Worm (Caenorhabditis elegans) whole organism, L2 larva: Measurements from ENCODE around the gene ugt-62.

Source experiments
- C34F6.9 ChIP-seq: fragments of 150-350 bp; optimal IDR thresholded peaks from 2 replicates; lab custom pipeline; 2014; ENCODE audit warnings: missing biosample characterization, missing genetic modification characterization
- F13H6.1 ChIP-seq: sonication (generic microtip); optimal IDR thresholded peaks from 2 replicates; lab custom pipeline; 2016; ENCODE audit warnings: missing genetic modification characterization, missing compliant biosample characterization
- R02D3.7 ChIP-seq: fragments of 150-350 bp; optimal IDR thresholded peaks from 2 replicates; lab custom pipeline; 2014; ENCODE audit warnings: missing biosample characterization, missing genetic modification characterization
- Y55F3AM.14 ChIP-seq: fragments of 200-800 bp; sonication (Bioruptor generic); optimal IDR thresholded peaks from 2 replicates; lab custom pipeline; 2018; ENCODE audit warnings: mild to moderate bottlenecking, missing genetic modification characterization, missing compliant biosample characterization
- ZK546.5 ChIP-seq: sonication (generic microtip); optimal IDR thresholded peaks from 2 replicates; lab custom pipeline; 2017; ENCODE audit warnings: missing biosample characterization, missing genetic modification characterization
- alr-1 ChIP-seq: fragments of 150-350 bp; optimal IDR thresholded peaks from 2 replicates; lab custom pipeline; 2014; ENCODE audit warnings: missing biosample characterization, missing genetic modification characterization
- aly-2 ChIP-seq: fragments of 150-350 bp; optimal IDR thresholded peaks from 2 replicates; lab custom pipeline; 2014; ENCODE audit warnings: missing biosample characterization, missing genetic modification characterization
- ama-1 ChIP-seq: fragments of 150-350 bp; optimal IDR thresholded peaks from 2 replicates; lab custom pipeline; 2018; ENCODE audit warnings: inconsistent platforms
- blmp-1 ChIP-seq: sonication (generic microtip); optimal IDR thresholded peaks from 2 replicates; lab custom pipeline; 2017; ENCODE audit warnings: missing genetic modification characterization, mild to moderate bottlenecking, missing compliant biosample characterization, antibody characterized with exemption, moderate library complexity; ENCODE audit not compliant: insufficient read depth
- ceh-16 ChIP-seq: fragments of 150-350 bp; optimal IDR thresholded peaks from 2 replicates; lab custom pipeline; 2014; ENCODE audit warnings: missing biosample characterization, missing genetic modification characterization
- ceh-82 ChIP-seq: fragments of 150-350 bp; optimal IDR thresholded peaks from 2 replicates; lab custom pipeline; 2014; ENCODE audit warnings: missing biosample characterization, missing genetic modification characterization
- crh-2 ChIP-seq: sonication (generic microtip); optimal IDR thresholded peaks from 2 replicates; lab custom pipeline; 2017; ENCODE audit warnings: missing biosample characterization, missing genetic modification characterization
- dmd-4 ChIP-seq: sonication (generic microtip); optimal IDR thresholded peaks from 2 replicates; lab custom pipeline; 2017; ENCODE audit warnings: missing biosample characterization, missing genetic modification characterization
- egl-27 ChIP-seq: sonication (generic microtip); optimal IDR thresholded peaks from 3 replicates; lab custom pipeline; 2017; ENCODE audit warnings: missing biosample characterization, missing genetic modification reagents, missing genetic modification characterization
- elt-1 ChIP-seq: fragments of 150-350 bp; optimal IDR thresholded peaks from 2 replicates; lab custom pipeline; 2014; ENCODE audit warnings: missing biosample characterization, missing genetic modification characterization
- elt-3 ChIP-seq: sonication (generic microtip); optimal IDR thresholded peaks from 2 replicates; lab custom pipeline; 2017; ENCODE audit warnings: missing biosample characterization, missing genetic modification characterization
- fos-1 ChIP-seq: fragments of 150-350 bp; optimal IDR thresholded peaks from 2 replicates; lab custom pipeline; 2014; ENCODE audit warnings: missing biosample characterization, missing genetic modification characterization
- gmeb-1 ChIP-seq: fragments of 150-350 bp; optimal IDR thresholded peaks from 2 replicates; lab custom pipeline; 2014; ENCODE audit warnings: missing biosample characterization, missing genetic modification characterization
- lin-11 ChIP-seq: fragments of 150-350 bp; sonication (generic microtip); optimal IDR thresholded peaks from 2 replicates; lab custom pipeline; 2014; ENCODE audit warnings: missing biosample characterization, missing genetic modification characterization, inconsistent platforms, mixed read lengths
- lin-13 ChIP-seq: fragments of 150-350 bp; optimal IDR thresholded peaks from 2 replicates; lab custom pipeline; 2014; ENCODE audit warnings: missing biosample characterization, missing genetic modification reagents, missing genetic modification characterization
- lin-39 ChIP-seq: fragments of 150-350 bp; optimal IDR thresholded peaks from 2 replicates; lab custom pipeline; 2014; ENCODE audit warnings: missing biosample characterization, missing genetic modification reagents, missing genetic modification characterization
- mab-5 ChIP-seq: fragments of 150-350 bp; optimal IDR thresholded peaks from 2 replicates; lab custom pipeline; 2014; ENCODE audit warnings: missing biosample characterization, missing genetic modification characterization
- mbf-1 ChIP-seq: sonication (generic microtip); optimal IDR thresholded peaks from 2 replicates; lab custom pipeline; 2017; ENCODE audit warnings: missing biosample characterization, missing genetic modification characterization
- nhr-10 ChIP-seq: sonication (generic microtip); optimal IDR thresholded peaks from 2 replicates; lab custom pipeline; 2017; ENCODE audit warnings: missing biosample characterization, missing genetic modification characterization
- nhr-12 ChIP-seq: fragments of 150-350 bp; optimal IDR thresholded peaks from 2 replicates; lab custom pipeline; 2014; ENCODE audit warnings: missing biosample characterization, missing genetic modification characterization
- nhr-129 ChIP-seq: fragments of 150-350 bp; optimal IDR thresholded peaks from 2 replicates; lab custom pipeline; 2014; ENCODE audit warnings: missing biosample characterization, missing genetic modification characterization
- nhr-21 ChIP-seq: fragments of 150-350 bp; optimal IDR thresholded peaks from 2 replicates; lab custom pipeline; 2014; ENCODE audit warnings: missing biosample characterization, missing genetic modification characterization
- nhr-23 ChIP-seq: fragments of 150-350 bp; optimal IDR thresholded peaks from 2 replicates; lab custom pipeline; 2014; ENCODE audit warnings: missing biosample characterization, missing genetic modification reagents, missing genetic modification characterization
- nhr-237 ChIP-seq: fragments of 150-350 bp; optimal IDR thresholded peaks from 2 replicates; lab custom pipeline; 2014; ENCODE audit warnings: missing biosample characterization, missing genetic modification characterization
- nhr-25 ChIP-seq: fragments of 150-350 bp; sonication (generic microtip); optimal IDR thresholded peaks from 3 replicates; lab custom pipeline; 2014; ENCODE audit warnings: missing biosample characterization, missing genetic modification characterization
- nhr-6 ChIP-seq: fragments of 150-350 bp; optimal IDR thresholded peaks from 2 replicates; lab custom pipeline; 2014; ENCODE audit warnings: missing biosample characterization, missing genetic modification characterization
- nhr-77 ChIP-seq: fragments of 150-350 bp; optimal IDR thresholded peaks from 2 replicates; lab custom pipeline; 2014; ENCODE audit warnings: missing biosample characterization, missing genetic modification characterization
- peb-1 ChIP-seq: fragments of 150-350 bp; optimal IDR thresholded peaks from 2 replicates; lab custom pipeline; 2014; ENCODE audit warnings: missing biosample characterization, missing genetic modification characterization
- sem-4 ChIP-seq: fragments of 150-350 bp; optimal IDR thresholded peaks from 2 replicates; lab custom pipeline; 2014; ENCODE audit warnings: missing biosample characterization, missing genetic modification reagents, missing genetic modification characterization
- skn-1 ChIP-seq: sonication (generic microtip); optimal IDR thresholded peaks from 2 replicates; lab custom pipeline; 2017; ENCODE audit warnings: missing biosample characterization, missing genetic modification characterization
- sma-3 ChIP-seq: sonication (generic microtip); optimal IDR thresholded peaks from 2 replicates; lab custom pipeline; 2016; ENCODE audit warnings: missing genetic modification reagents, missing genetic modification characterization, missing compliant biosample characterization
- sma-9 ChIP-seq, 2 experiments: fragments of 150-350 bp in 1 of 2; sonication (generic microtip) in 1 of 2; optimal IDR thresholded peaks; 2 replicates each; lab custom pipeline; 2014 to 2016; ENCODE audit warnings: missing genetic modification characterization in 2 of 2, mild to moderate bottlenecking in 1 of 2, missing biosample characterization in 1 of 2, missing compliant biosample characterization in 1 of 2, missing genetic modification reagents in 1 of 2, moderate library complexity in 1 of 2
- snpc-4 ChIP-seq: fragments of 150-350 bp; optimal IDR thresholded peaks from 2 replicates; lab custom pipeline; 2014; ENCODE audit warnings: missing biosample characterization, missing genetic modification characterization
- unc-39 ChIP-seq: fragments of 150-350 bp; optimal IDR thresholded peaks from 2 replicates; lab custom pipeline; 2014; ENCODE audit warnings: missing biosample characterization, missing genetic modification characterization
- unc-55 ChIP-seq: fragments of 150-350 bp; sonication (generic microtip); optimal IDR thresholded peaks from 3 replicates; lab custom pipeline; 2014; ENCODE audit warnings: missing biosample characterization, missing genetic modification reagents, missing genetic modification characterization
- unc-62 ChIP-seq: fragments of 150-350 bp; optimal IDR thresholded peaks from 2 replicates; lab custom pipeline; 2014; ENCODE audit warnings: missing biosample characterization, missing genetic modification reagents, missing genetic modification characterization
- zag-1 ChIP-seq: fragments of 150-350 bp; optimal IDR thresholded peaks from 2 replicates; lab custom pipeline; 2014; ENCODE audit warnings: missing biosample characterization, missing genetic modification characterization
- ztf-1 ChIP-seq: fragments of 200-800 bp; sonication (Bioruptor generic); conservative IDR thresholded peaks from 2 replicates; pipeline ENCODE4 v1.3.6; 2022; ENCODE audit warnings: missing genetic modification characterization, missing compliant biosample characterization
- ztf-11 ChIP-seq: sonication (generic microtip); optimal IDR thresholded peaks from 2 replicates; lab custom pipeline; 2017; ENCODE audit warnings: missing biosample characterization, missing genetic modification characterization
- ztf-4 ChIP-seq: fragments of 150-350 bp; optimal IDR thresholded peaks from 2 replicates; lab custom pipeline; 2014; ENCODE audit warnings: missing biosample characterization, missing genetic modification characterization

Gene ugt-62

DNA sequence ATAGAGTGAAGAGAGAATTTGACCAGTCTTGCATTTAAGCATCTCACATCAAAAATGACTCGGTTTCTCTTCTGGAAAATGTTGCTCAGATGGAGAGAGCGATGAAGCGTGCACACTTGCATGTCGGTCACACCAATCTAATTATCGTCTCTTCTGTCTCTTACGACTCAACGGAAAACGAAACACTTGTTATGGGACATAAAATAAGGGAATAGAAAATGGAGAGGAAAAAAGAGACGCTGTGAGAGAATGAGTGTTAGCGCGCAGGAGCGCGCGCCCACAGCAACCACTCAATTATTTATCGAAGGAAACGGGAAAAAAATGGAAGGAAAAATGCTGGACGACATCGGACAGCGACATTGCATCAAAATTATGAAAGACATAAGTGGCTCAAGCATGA lies 34.7 kb downstream of the ugt-62 start (continued):
- no peak for TF ChIP-seq nhr-21 (tag; lab: Kevin White, UChicago)
- TF ChIP-seq ztf-1 (GFP tag; lab: Robert Waterston, UW), result no peak
- TF ChIP-seq unc-39 (tag; lab: Kevin White, UChicago), result peak; percentile 42
- TF ChIP-seq ceh-82 (tag; lab: Kevin White, UChicago), result no peak
- no peak for TF ChIP-seq lin-39
- peak; percentile 22 for TF ChIP-seq C34F6.9 (tag; lab: Kevin White, UChicago)
- TF ChIP-seq ZK546.5 (tag; lab: Kevin White, UChicago), result no peak
- no peak for TF ChIP-seq dmd-4 (tag; lab: Kevin White, UChicago)
- no peak for TF ChIP-seq unc-62
- TF ChIP-seq nhr-237 (tag; lab: Kevin White, UChicago), result no peak
- peak; percentile 32 for TF ChIP-seq unc-55
- TF ChIP-seq crh-2 (tag; lab: Kevin White, UChicago), result no peak
- TF ChIP-seq sma-3 (GFP tag; lab: Kevin White, UChicago), result no peak
- TF ChIP-seq mab-5 (tag; lab: Kevin White, UChicago), result no peak
- TF ChIP-seq gmeb-1 (tag; lab: Kevin White, UChicago), result no peak
- peak; percentile 20 for TF ChIP-seq lin-11 (tag; lab: Kevin White, UChicago)
- no peak for TF ChIP-seq fos-1 (tag; lab: Kevin White, UChicago)
- no peak for TF ChIP-seq R02D3.7 (tag; lab: Kevin White, UChicago)
- no peak for TF ChIP-seq elt-3 (tag; lab: Kevin White, UChicago)
- TF ChIP-seq nhr-6, result no peak
- no peak for TF ChIP-seq nhr-10 (tag; lab: Kevin White, UChicago)
- TF ChIP-seq blmp-1 (tag; lab: Kevin White, UChicago), result no peak
- no peak for TF ChIP-seq Y55F3AM.14
- no peak for TF ChIP-seq elt-1 (tag; lab: Kevin White, UChicago)
- no peak for TF ChIP-seq lin-13 (GFP tag; lab: Kevin White, UChicago)
- TF ChIP-seq zag-1 (tag; lab: Kevin White, UChicago), result peak; percentile 45
- no peak for TF ChIP-seq nhr-77 (tag; lab: Kevin White, UChicago)

DNA sequence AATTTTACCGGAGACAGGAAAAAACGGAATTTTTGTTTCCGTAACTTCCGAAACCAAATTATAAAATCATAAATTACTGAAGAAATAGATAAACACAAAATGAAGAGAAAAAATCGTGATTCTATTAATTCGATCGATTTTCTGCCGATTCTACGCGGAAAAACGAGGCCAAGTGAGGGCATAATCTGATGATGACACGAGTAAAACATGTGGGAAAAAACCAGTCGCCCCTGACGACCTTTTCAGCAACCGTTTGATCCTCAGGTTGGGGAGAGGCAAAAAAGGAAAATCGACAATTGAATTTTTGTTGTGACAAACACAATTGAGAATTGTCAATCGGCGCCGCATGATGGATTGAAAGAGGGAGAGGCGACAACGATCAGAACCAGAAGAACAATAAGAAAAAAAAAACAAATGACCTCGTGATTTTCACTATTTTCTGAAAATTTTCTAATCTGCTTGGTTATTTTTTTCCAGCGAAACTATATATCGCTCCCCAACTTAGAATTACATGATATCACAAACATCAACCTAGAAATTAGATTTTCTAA lies 35.4 kb downstream of the ugt-62 start:
- TF ChIP-seq nhr-25 (tag; lab: Kevin White, UChicago) (peak; percentile 74), F13H6.1 (tag; lab: Kevin White, UChicago) (no peak), blmp-1 (tag; lab: Kevin White, UChicago) (peak; percentile 56), fos-1 (tag; lab: Kevin White, UChicago) (no peak), dmd-4 (tag; lab: Kevin White, UChicago) (no peak), nhr-129 (tag; lab: Kevin White, UChicago) (no peak)

DNA sequence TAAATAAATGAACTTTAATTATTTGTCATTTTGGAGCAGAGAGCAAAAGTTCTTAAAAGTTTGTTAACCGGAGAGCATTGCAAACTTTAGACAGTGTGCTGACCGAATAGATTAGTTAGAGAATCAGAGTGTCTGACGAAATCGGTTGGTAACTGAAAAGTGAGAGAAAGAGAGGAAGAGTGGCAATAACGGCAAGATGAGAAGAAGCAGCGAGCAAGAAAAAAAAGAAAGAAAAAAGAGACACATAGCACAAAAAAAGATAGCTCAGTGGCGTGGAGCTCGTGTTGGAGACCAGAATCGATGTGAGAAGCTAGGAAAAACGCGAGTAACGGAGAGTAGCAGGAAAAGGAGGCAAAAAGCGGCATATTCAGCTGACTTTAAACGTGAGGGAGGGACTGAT lies 36.1 kb downstream of the ugt-62 start:
- TF ChIP-seq zag-1 (tag; lab: Kevin White, UChicago), result peak; percentile 75
- TF ChIP-seq ztf-4 (tag; lab: Kevin White, UChicago), result peak; percentile 49
- TF ChIP-seq snpc-4, result no peak
- TF ChIP-seq Y55F3AM.14, result peak; percentile 46
- TF ChIP-seq ceh-82 (tag; lab: Kevin White, UChicago), result no peak
- TF ChIP-seq lin-11 (tag; lab: Kevin White, UChicago), result peak; percentile 18
- no peak for TF ChIP-seq ZK546.5 (tag; lab: Kevin White, UChicago)
- TF ChIP-seq alr-1, result peak; percentile 33
- no peak for TF ChIP-seq elt-3 (tag; lab: Kevin White, UChicago)
- TF ChIP-seq nhr-237 (tag; lab: Kevin White, UChicago), result no peak
- TF ChIP-seq elt-1 (tag; lab: Kevin White, UChicago), result no peak
- TF ChIP-seq F13H6.1 (tag; lab: Kevin White, UChicago), result peak; percentile 61
- TF ChIP-seq mbf-1, result no peak
- TF ChIP-seq egl-27 (tag; lab: Kevin White, UChicago), result peak; percentile 14
- TF ChIP-seq dmd-4 (tag; lab: Kevin White, UChicago), result no peak
- no peak for TF ChIP-seq ceh-16
- no peak for TF ChIP-seq nhr-23 (tag; lab: Kevin White, UChicago)
- no peak for TF ChIP-seq nhr-12 (tag; lab: Kevin White, UChicago)
- peak; percentile 78 for TF ChIP-seq crh-2 (tag; lab: Kevin White, UChicago)
- TF ChIP-seq ztf-1 (GFP tag; lab: Robert Waterston, UW), result no peak
- no peak for TF ChIP-seq skn-1 (tag; lab: Kevin White, UChicago)
- no peak for TF ChIP-seq unc-39 (tag; lab: Kevin White, UChicago)
- TF ChIP-seq sma-9 (GFP tag; optimal IDR thresholded peaks at IDR 0.05; lab: Kevin White, UChicago), result peak; percentile 36
- no peak for TF ChIP-seq sma-9 (tag; optimal IDR thresholded peaks at IDR 0.05; lab: Kevin White, UChicago)
- TF ChIP-seq sma-3 (GFP tag; lab: Kevin White, UChicago), result no peak
- TF ChIP-seq unc-62, result no peak
- TF ChIP-seq aly-2 (tag; lab: Kevin White, UChicago), result no peak
- TF ChIP-seq blmp-1 (tag; lab: Kevin White, UChicago), result no peak
- peak; percentile 8 for TF ChIP-seq nhr-6
- peak; percentile 83 for TF ChIP-seq unc-55
- TF ChIP-seq peb-1 (tag; lab: Kevin White, UChicago), result no peak
- no peak for TF ChIP-seq nhr-10 (tag; lab: Kevin White, UChicago)
- TF ChIP-seq nhr-21 (tag; lab: Kevin White, UChicago), result no peak
- no peak for TF ChIP-seq sem-4 (tag; lab: Kevin White, UChicago)
- peak; percentile 86 for TF ChIP-seq C34F6.9 (tag; lab: Kevin White, UChicago)
- no peak for TF ChIP-seq nhr-77 (tag; lab: Kevin White, UChicago)
- TF ChIP-seq ama-1 (lab: Kevin White, UChicago), result no peak
- no peak for TF ChIP-seq ztf-11 (tag; lab: Kevin White, UChicago)
- no peak for TF ChIP-seq gmeb-1 (tag; lab: Kevin White, UChicago)
- no peak for TF ChIP-seq nhr-25 (tag; lab: Kevin White, UChicago)
- TF ChIP-seq mab-5 (tag; lab: Kevin White, UChicago), result peak; percentile 30
- no peak for TF ChIP-seq lin-13 (GFP tag; lab: Kevin White, UChicago)
